Fruit fly (Drosophila melanogaster): ENCODE data around the gene Jarid2.

Jarid2 gene

DNA sequence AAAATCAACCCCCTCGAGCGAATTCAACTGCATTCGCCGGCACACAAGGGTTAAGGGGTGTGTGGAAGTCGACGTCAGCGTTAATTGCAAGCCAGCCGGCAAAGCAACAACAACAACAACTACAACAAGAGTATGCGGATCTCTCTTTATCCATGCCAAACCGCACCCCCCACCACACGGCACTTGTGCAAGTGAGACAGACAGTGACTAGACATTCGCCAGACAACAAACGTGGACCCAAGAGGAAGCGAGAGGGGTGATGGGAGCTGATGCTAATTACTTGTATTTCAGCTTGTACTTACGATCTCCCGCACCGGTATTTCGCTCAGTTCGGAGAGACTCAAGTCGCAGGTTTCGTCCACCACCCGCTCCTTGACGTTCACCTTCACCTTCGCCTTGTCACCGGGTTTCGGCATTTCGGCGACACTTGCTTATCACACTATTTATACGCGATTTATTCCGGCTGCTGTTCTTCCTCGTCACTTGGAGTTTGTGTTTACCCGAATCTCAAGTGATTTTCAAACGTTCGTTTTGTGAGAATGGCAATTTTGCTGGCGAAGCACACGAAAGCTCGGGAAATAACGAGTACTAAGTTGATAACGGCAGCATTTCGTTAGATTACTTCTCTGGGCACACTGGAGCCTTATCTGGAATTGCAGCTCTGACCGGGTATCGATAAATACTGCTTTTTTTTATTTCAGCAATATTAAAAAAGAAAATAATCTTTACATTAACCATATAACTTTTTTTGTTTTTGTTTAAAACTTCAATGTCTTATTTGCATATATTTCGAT is 32.4 kb downstream of the Jarid2 start, which contains the start of gene CG3408:
TSS of gene CG3408 (minus strand) at position 547 of the 794 bp plus-strand sequence.
- TF ChIP-seq Sin3A (optimal IDR thresholded peaks at IDR 0.05): no peak
- TF ChIP-seq ttk (optimal IDR thresholded peaks at IDR 0.05): no peak
- TF ChIP-seq Myc (optimal IDR thresholded peaks at IDR 0.05): no peak
- no peak for TF ChIP-seq insv (optimal IDR thresholded peaks at IDR 0.05)
- TF ChIP-seq psq (optimal IDR thresholded peaks at IDR 0.05): no peak
- TF ChIP-seq h (optimal IDR thresholded peaks at IDR 0.05): no peak

dm6 chr3L:9511287-9512256 is 34.7 kb downstream of the Jarid2 start, which contains the start of gene RpS9:
TSS of gene RpS9 (minus strand) at chr3L:9511531.
- TF ChIP-seq Sin3A (optimal IDR thresholded peaks at IDR 0.05) (no peak), psq (optimal IDR thresholded peaks at IDR 0.05) (no peak), insv (optimal IDR thresholded peaks at IDR 0.05) (no peak), Myc (optimal IDR thresholded peaks at IDR 0.05) (no peak), ttk (optimal IDR thresholded peaks at IDR 0.05) (no peak), h (optimal IDR thresholded peaks at IDR 0.05) (no peak)

DNA sequence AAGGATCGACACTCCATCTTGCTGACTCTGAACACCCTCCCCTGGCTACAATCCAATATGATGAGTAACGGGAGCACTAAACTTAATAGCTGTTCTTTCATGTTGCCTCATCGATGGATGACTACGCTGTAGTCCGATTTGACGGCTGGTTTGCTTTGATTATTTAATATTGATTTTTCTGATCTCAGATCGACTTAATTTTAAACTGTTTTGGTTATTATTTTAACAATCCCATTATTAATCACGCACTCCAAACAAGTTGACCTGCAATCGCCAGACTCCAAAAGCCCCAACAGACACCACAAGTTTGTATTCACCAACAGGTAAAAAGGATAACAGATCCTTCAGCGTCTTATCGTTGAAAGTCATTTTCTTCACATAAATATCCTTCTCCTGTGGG is 35.7 kb downstream of the Jarid2 start, which contains the start of gene CG33703:
TSS of gene CG33703 (minus strand) at position 101 of the 400 bp plus-strand sequence.
- TF ChIP-seq Sin3A (optimal IDR thresholded peaks at IDR 0.05): no peak
- TF ChIP-seq h (optimal IDR thresholded peaks at IDR 0.05): no peak
- no peak for TF ChIP-seq Myc (optimal IDR thresholded peaks at IDR 0.05)
- TF ChIP-seq insv (optimal IDR thresholded peaks at IDR 0.05): no peak
- no peak for TF ChIP-seq psq (optimal IDR thresholded peaks at IDR 0.05)
- no peak for TF ChIP-seq ttk (optimal IDR thresholded peaks at IDR 0.05)

dm6 chr3L:9513309-9513708 is 36.5 kb downstream of the Jarid2 start, which contains the start of gene CG33702:
TSS of gene CG33702 (minus strand) at chr3L:9513409.
- TF ChIP-seq insv (optimal IDR thresholded peaks at IDR 0.05) (no peak), Myc (optimal IDR thresholded peaks at IDR 0.05) (no peak), Sin3A (optimal IDR thresholded peaks at IDR 0.05) (no peak), h (optimal IDR thresholded peaks at IDR 0.05) (no peak), psq (optimal IDR thresholded peaks at IDR 0.05) (no peak), ttk (optimal IDR thresholded peaks at IDR 0.05) (no peak)

dm6 chr3L:9525444-9525843 is 48.6 kb downstream of the Jarid2 start, which contains the start of gene CG33700:
TSS of gene CG33700 (minus strand) at chr3L:9525544.
- TF ChIP-seq Sin3A (optimal IDR thresholded peaks at IDR 0.05): no peak
- no peak for TF ChIP-seq psq (optimal IDR thresholded peaks at IDR 0.05)
- no peak for TF ChIP-seq insv (optimal IDR thresholded peaks at IDR 0.05)
- no peak for TF ChIP-seq h (optimal IDR thresholded peaks at IDR 0.05)
- no peak for TF ChIP-seq Myc (optimal IDR thresholded peaks at IDR 0.05)
- no peak for TF ChIP-seq ttk (optimal IDR thresholded peaks at IDR 0.05)

dm6 chr3L:9528835-9529234 is 52.0 kb downstream of the Jarid2 start, which contains the start of gene Or67a:
TSS of gene Or67a (plus strand) at chr3L:9529067.
- TF ChIP-seq psq (optimal IDR thresholded peaks at IDR 0.05): no peak
- no peak for TF ChIP-seq Sin3A (optimal IDR thresholded peaks at IDR 0.05)
- TF ChIP-seq h (optimal IDR thresholded peaks at IDR 0.05): no peak
- no peak for TF ChIP-seq ttk (optimal IDR thresholded peaks at IDR 0.05)
- no peak for TF ChIP-seq insv (optimal IDR thresholded peaks at IDR 0.05)
- no peak for TF ChIP-seq Myc (optimal IDR thresholded peaks at IDR 0.05)

Data from Kc167 (cell line).